Fruit fly (Drosophila melanogaster): ENCODE measurements around the gene MED11.

Gene MED11

DNA sequence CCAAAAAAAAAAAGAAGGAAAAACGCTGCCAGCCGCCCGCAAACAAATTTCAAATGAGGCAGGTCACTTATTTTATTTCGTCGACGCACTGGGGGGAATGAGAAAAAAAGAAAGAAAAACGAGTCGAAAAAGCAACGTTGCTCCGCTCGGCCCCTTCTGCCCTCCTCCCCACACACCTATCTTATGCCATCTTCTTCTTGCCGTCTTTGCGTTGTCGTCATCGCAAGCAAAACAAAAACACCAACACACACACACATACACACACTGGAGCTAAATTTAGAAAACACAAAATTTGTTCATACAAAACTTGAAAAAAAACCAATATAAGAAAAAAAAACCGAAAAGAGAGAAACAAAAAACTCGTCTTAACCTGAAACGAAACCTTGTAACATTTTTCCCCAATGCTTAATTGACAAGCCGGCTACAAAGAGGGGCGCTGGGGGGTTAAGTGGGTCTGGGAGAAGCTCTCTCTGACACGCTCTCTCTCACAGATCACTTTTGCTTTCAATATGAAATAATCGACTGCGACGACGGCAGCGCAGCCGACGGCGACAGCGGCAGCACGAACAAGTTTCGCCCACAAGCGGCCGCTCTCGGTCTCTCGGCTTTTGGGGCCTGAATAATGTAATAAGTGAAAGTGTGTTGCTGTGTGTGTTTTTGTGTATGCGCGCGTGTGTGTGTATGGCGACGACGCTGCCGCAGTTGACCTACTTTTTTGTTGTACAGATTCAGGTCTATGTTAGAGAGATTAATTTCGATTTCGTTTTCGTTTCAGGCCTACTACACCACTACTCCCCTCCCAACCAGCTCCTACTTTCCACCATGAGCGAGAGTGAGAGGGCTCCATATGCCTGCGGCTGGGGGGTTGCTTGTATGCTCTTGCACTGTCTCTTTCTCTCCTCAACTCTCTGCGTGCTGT, 25.7 kb downstream of the MED11 start (continued):
- TF ChIP-seq CG34422 (GFP tag; IDR thresholded peaks at IDR 0.05) (peak; percentile 36; the same call in 1 of the 3 replicates), ab (GFP tag; optimal IDR thresholded peaks at IDR 0.05) (peak; percentile 32), lov (optimal IDR thresholded peaks at IDR 0.05) (no peak), lov (GFP tag; IDR thresholded peaks at IDR 0.05) (peak; percentile 68; the same call in 1 of the 3 replicates), Opbp (GFP tag; IDR thresholded peaks at IDR 0.05; ENCODE audit: partially characterized antibody) (0 out of 3 replicates have a peak, but pooled peaks have one; percentile 12), CG15073 (GFP tag; optimal IDR thresholded peaks at IDR 0.05) (no peak), CG6854 (GFP tag; optimal IDR thresholded peaks at IDR 0.05) (peak; percentile 23), Awh (GFP tag; IDR thresholded peaks at IDR 0.05) (peak; percentile 22; the same call in 1 of the 2 replicates), Sry-β (GFP tag; optimal IDR thresholded peaks at IDR 0.05) (peak; percentile 34), CG33213 (GFP tag; optimal IDR thresholded peaks at IDR 0.05) (no peak), dm (GFP tag; optimal IDR thresholded peaks at IDR 0.05) (peak; percentile 6), ttk (GFP tag; IDR thresholded peaks at IDR 0.05) (peak; percentile 23; the same call in 1 of the 2 replicates), ssp (GFP tag; IDR thresholded peaks at IDR 0.05) (no peak), nau (GFP tag; optimal IDR thresholded peaks at IDR 0.05) (no peak), ftz-f1 (GFP tag; optimal IDR thresholded peaks at IDR 0.05) (peak; percentile 99), CG12942 (GFP tag; optimal IDR thresholded peaks at IDR 0.05) (no peak), CG7786 (GFP tag; optimal IDR thresholded peaks at IDR 0.05) (no peak), CHES-1-like (GFP tag; optimal IDR thresholded peaks at IDR 0.05) (peak; percentile 29), Optix (GFP tag; IDR thresholded peaks at IDR 0.05) (peak; percentile 18; the same call in 1 of the 3 replicates), CG32532 (GFP tag; IDR thresholded peaks at IDR 0.05) (no peak), Abd-B (GFP tag; optimal IDR thresholded peaks at IDR 0.05) (peak; percentile 31), dan (GFP tag; IDR thresholded peaks at IDR 0.05) (no peak), ci (GFP tag; IDR thresholded peaks at IDR 0.05) (peak; percentile 55; the same call in 2 of the 3 replicates), sens-2 (GFP tag; IDR thresholded peaks at IDR 0.05) (peak; percentile 46; the same call in 1 of the 2 replicates), Atf3 (GFP tag; optimal IDR thresholded peaks at IDR 0.05) (peak; percentile 61), sna (GFP tag; IDR thresholded peaks at IDR 0.05; ENCODE audit: partially characterized antibody) (0 out of 2 replicates have a peak, but pooled peaks have one; percentile 42), CG6254 (GFP tag; optimal IDR thresholded peaks at IDR 0.05) (peak; percentile 55), Spps (tag; optimal IDR thresholded peaks at IDR 0.05) (peak; percentile 46), CG4360 (GFP tag; IDR thresholded peaks at IDR 0.05) (peak; percentile 81), sug (tag; optimal IDR thresholded peaks at IDR 0.05) (peak; percentile 85), CG8290 (GFP tag; optimal IDR thresholded peaks at IDR 0.05) (no peak), CG8290 (tag; optimal IDR thresholded peaks at IDR 0.05) (peak; percentile 13 to 49), HLHmδ (GFP tag; optimal IDR thresholded peaks at IDR 0.05) (peak; percentile 71), slbo (GFP tag; IDR thresholded peaks at IDR 0.05) (peak; percentile 47), Drgx (GFP tag; IDR thresholded peaks at IDR 0.05) (peak; percentile 80), lbe (GFP tag; optimal IDR thresholded peaks at IDR 0.05) (peak; percentile 39), CG33557 (GFP tag; optimal IDR thresholded peaks at IDR 0.05) (peak; percentile 94), C15 (GFP tag; IDR thresholded peaks at IDR 0.05) (no peak), CG4730 (GFP tag; IDR thresholded peaks at IDR 0.05) (no peak), CG14710 (tag; optimal IDR thresholded peaks at IDR 0.05) (peak; percentile 50), knrl (GFP tag; IDR thresholded peaks at IDR 0.05; ENCODE audit: partially characterized antibody) (no peak), Gug (GFP tag; IDR thresholded peaks at IDR 0.05) (no peak), lab (GFP tag; optimal IDR thresholded peaks at IDR 0.05) (peak; percentile 33), CG10979 (tag; optimal IDR thresholded peaks at IDR 0.05) (peak; percentile 18), CG2712 (tag; optimal IDR thresholded peaks at IDR 0.05) (peak; percentile 41), CG7928 (GFP tag; optimal IDR thresholded peaks at IDR 0.05) (no peak), CG2202 (tag; optimal IDR thresholded peaks at IDR 0.05) (peak; percentile 29), otp (GFP tag; IDR thresholded peaks at IDR 0.05) (peak; percentile 4; the same call in 1 of the 3 replicates), CG6813 (GFP tag; optimal IDR thresholded peaks at IDR 0.05) (no peak)
